Fruit fly (Drosophila melanogaster) ovary, adult (tissue): Measurements from ENCODE around the gene mdy.

Source experiments
- CG17801 ChIP-seq: fragments of 200-800 bp; optimal IDR thresholded peaks from 2 replicates; lab custom pipeline; 2019; ENCODE audit warnings: missing biosample characterization, mild to moderate bottlenecking, missing genetic modification characterization, moderate library complexity; ENCODE audit not compliant: partially characterized antibody

Gene mdy

DNA sequence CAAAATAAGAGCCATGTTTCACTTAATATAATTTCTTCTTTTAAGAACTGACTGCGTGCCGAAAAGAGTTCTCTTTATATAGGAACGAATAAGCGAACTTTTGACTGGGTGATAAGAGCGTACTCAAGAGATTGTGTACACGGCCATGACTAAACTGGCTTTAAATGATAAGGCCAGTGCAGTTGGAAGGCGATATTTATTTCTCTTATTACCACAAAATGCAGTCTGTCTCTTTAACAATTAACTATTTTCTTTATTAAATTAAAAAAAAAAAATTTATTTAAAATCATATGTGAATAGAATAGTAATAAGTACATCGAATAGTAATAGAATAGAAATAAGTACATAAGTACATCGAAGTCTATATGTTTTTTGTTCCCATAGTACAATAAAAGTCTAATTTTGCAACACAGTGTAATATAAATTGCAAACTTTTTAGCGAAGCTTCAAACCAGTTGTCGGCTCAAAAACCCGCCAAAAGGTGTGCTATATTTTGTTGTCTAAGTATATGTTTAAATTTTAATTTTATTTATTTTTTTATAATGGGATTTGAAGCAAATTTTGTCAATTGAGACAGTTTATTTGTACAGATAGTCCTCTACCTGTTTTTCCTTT lies 36.0 kb downstream of the mdy start, which contains the start of gene CG31810:
Gene CG31810, minus strand, starts transcription at position 51 of the 615 bp plus-strand sequence.
- TF ChIP-seq CG17801, result no peak

DNA sequence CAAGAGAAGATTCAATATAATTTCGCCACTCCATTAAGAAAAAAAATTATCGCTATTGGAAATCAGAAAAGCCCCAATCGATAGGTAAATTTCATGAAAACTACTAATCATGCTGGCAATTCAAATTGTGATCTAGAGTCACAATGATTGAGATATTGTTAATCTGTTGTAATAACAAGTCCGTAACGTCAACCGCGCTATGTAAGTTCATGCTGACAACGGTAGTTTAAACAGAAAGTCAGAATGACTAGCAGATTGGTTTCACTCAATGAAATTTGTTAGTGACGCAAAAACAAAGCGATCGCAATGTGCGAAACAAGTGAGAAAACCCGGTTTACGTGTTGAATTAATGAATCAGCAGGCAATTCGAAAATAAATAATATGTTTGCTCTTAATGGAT lies 40.7 kb downstream of the mdy start:
- no peak for TF ChIP-seq CG17801

DNA sequence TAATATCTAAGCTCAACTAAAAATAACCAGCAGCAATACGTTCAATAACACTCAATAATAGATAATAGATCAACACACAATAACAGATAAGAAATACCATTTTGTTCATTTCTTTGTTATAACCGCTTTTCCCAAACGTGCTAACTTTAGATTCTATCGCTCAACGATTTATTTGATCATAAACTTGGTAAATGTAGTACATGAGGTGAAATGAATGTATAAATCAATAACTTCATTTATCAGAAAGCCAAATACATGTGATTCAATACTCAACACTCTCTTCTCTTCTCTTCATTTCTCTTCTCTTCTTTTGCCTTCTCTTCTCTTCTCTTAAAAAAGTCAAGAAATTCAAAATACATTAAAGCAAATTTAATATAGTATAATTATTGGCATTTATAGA lies 41.2 kb downstream of the mdy start:
- no peak for TF ChIP-seq CG17801

DNA sequence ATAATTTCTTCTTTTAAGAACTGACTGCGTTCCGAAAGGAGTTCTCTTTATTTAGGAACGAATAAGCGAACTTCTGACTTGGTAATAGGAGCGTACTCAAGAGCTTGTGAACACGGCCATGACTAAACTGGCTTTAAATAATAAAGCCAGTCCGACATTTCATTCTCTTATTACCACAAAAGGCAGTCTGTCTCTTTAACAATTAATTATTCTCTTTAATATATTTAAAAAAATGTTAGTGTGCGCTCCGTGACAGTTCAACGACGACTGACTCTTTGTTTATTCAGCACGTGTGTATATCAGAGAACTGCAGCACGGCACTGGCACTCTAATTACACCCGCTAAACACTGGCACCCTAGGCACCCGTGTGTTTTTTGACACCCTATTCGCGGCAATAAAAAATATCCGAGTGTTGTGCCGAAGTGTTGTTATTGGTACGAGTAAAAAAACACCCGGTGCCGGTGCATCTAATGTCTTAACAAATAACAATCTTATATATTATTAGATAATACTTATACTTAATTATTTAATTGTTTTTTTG lies 42.1 kb downstream of the mdy start, which contains the start of gene CG31809:
Gene CG31809, minus strand, starts transcription at position 249 of the 542 bp plus-strand sequence.
- TF ChIP-seq CG17801, result no peak

DNA sequence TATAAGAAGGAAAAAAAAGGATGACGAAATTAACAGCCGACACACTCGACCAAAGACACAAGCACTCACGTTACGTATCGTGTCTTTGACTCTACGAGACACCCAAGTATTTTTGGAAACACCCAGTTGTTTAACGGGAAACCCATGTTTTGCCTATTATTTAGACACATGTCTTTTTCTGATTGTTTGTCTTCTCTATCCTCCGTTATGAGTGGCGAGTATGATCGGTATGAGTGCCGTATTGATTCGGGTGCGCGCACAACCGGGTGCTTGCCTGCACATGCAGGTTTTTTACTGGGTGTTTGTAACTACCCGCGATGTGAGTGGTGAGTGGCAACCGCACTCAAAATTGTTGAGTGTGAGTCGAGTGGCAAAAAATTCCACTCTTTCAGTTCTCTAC lies 42.6 kb downstream of the mdy start:
- no peak for TF ChIP-seq CG17801

DNA sequence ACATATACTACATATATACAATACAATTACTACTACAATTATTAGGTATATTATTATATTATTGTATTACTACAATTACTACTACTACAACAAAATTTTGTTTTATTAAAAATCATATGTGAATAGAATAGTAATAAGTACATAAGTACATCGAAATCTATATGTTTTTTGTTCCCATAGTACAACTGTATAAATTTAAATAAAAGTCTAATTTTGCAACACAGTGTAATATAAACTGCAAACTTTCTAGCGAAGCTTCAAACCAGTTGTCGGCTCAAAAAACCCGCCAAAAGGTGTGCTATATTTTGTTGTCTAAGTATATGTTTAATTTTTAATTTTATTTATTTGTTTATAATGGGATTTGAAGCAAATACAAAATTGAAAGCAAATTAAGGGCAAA lies 43.1 kb downstream of the mdy start:
- TF ChIP-seq CG17801, result no peak

DNA sequence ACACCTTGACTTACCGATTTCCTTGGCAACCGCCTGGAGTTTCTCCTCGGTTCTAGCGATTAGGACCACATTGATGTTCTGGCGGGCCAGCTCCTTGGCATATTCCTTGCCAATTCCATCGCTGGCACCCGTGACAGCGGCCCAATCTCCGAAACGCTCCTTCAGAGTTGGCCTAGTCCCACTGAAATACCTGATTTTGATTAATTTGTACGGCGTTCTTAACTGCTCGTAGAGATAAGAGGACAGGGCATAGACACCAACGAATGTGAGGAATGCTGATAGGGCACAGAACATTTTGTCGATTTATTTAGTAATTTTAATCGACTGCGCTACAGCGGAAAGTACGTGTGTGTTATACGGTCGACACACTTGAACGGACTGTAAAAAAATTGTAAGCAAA lies 44.7 kb downstream of the mdy start, which contains the start of gene CG6012:
Gene CG6012, minus strand, starts transcription at position 364 of the 400 bp plus-strand sequence.
- TF ChIP-seq CG17801, result no peak

DNA sequence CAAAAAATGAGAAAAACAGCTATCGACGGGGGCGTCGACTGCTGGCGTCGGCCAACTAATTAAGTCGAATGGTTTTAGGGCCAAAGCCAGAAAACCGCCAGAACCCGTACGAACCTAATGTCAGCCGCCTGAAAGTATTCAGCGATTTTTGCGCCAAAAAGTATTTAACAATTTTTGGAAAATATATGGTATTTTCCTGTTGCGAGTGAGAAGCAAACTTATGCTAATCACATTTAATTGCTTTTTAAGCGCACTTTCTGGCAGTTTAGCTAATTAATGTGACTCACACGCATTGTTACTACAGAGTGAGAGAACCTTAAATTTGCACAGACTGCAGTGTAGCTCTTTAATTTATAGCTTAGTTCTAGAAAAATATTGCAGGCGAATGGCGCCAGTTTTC lies 46.1 kb downstream of the mdy start:
- no peak for TF ChIP-seq CG17801

DNA sequence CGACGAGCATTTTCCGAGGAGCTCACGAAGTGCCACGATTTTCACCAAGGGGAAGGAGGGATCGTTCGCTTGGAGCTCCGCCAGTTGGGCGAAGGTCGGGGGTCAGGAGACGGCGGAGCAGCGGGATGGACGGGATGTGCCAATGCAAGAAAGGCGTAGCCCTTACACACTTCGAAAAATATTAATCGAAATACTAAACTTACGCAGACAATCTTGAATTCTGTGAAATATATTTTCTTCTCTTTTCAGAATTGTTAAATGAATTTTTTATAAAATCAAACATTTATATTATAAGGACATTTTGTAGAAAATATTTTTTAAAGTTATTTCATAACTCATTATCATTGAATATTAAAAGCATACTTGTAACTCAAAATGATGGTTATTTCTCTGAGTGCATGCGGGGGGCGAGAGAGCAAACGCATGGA lies 52.5 kb downstream of the mdy start:
- TF ChIP-seq CG17801, result no peak

DNA sequence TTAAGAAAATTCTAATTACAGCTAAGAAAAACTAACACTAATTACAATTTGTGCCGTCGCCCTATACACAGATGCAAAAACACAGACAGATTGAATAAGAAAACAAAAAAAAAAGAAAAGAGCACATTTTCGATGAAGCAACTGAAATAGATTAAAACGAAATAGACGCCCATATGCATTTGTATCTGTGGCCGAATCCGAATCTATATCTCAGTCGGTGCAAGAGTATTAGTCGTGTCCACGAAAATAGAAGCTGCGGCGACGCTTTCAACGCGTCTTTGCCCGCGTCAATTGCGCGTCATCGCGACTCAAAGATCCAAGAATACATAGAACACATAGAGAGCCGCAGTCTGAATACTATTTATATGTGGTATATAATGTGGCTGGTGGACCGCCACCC lies 58.5 kb downstream of the mdy start:
- no peak for TF ChIP-seq CG17801

DNA sequence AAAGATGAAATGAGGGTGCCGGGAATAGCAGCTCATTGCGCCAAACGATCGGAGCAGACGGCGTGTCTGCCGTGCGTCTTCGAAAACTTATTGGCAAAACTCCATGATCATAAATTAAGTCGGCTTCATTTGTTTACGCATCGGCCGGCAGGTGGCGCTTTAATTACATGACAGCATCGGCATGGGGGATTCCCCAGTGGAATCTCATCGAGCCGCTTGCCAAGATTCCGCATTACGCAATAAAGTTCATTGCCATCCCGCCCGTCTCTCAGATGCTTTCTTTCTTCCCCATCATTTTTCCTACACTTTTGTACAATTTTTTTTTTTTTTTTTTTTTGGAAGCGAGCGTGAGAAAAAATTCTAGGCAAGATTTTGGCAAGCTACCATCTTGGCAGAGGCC lies 60.1 kb downstream of the mdy start:
- TF ChIP-seq CG17801, result no peak
